Worm (Caenorhabditis elegans): ENCODE measurements around the gene nhr-227.

- TF ChIP-seq him-1 (tag; optimal IDR thresholded peaks at IDR 0.05) (no peak), W03F9.2 (tag; optimal IDR thresholded peaks at IDR 0.05) (no peak), dao-5 (tag; optimal IDR thresholded peaks at IDR 0.05) (no peak)
Measured at ce11 chrV:2249310-2249709, 35.9 kb upstream of the nhr-227 start, which contains the start of gene cyp-33C6.
